Worm (Caenorhabditis elegans): Measurements from ENCODE around the gene ubh-4.

The ubh-4 gene

ce11 chrII:8016761-8017160 is 22.6 kb downstream of the ubh-4 start (continued):
- TF ChIP-seq dmd-9 (GFP tag; IDR thresholded peaks at IDR 0.05): no peak
- peak; percentile 44 for TF ChIP-seq mes-2 (tag; optimal IDR thresholded peaks at IDR 0.05; ENCODE audit: poor library complexity, severe bottlenecking)
- TF ChIP-seq nhr-76 (tag; optimal IDR thresholded peaks at IDR 0.05): peak; percentile 32
- TF ChIP-seq dpl-1 (GFP tag; optimal IDR thresholded peaks at IDR 0.05): peak; percentile 25
- TF ChIP-seq mdl-1 (tag; optimal IDR thresholded peaks at IDR 0.05): peak; percentile 86 to 96
- peak; percentile 31 for TF ChIP-seq hmg-1.1 (GFP tag; IDR thresholded peaks at IDR 0.05)
- peak; percentile 74 for TF ChIP-seq mep-1 (tag; optimal IDR thresholded peaks at IDR 0.05)
- TF ChIP-seq ama-1 (optimal IDR thresholded peaks at IDR 0.05): no peak
- TF ChIP-seq nhr-28 (tag; optimal IDR thresholded peaks at IDR 0.05): peak; percentile 87
- TF ChIP-seq php-3 (GFP tag; IDR thresholded peaks at IDR 0.05): 0 out of 2 replicates have a peak, but pooled peaks have one; percentile 54
- peak; percentile 6; the same call in 1 of the 2 replicates for TF ChIP-seq madf-9 (GFP tag; conservative IDR thresholded peaks at IDR 0.05)
- 0 out of 4 replicates have a peak, but pooled peaks of 1 of the 2 experiments have one; percentile 14 for TF ChIP-seq madf-5 (GFP tag; IDR thresholded peaks at IDR 0.05)
- peak in 1 of 2 experiments; percentile 99 for TF ChIP-seq unc-62 (GFP tag; optimal IDR thresholded peaks at IDR 0.05 in 1 of 2)
- no peak for TF ChIP-seq unc-62 (tag; optimal IDR thresholded peaks at IDR 0.05)
- TF ChIP-seq nhr-11 (tag; optimal IDR thresholded peaks at IDR 0.05): peak; percentile 23

ce11 chrII:8016167-8016566 is 23.2 kb downstream of the ubh-4 start:
- no peak for TF ChIP-seq tag-97 (GFP tag; IDR thresholded peaks at IDR 0.05)
- no peak for TF ChIP-seq lin-29 (GFP tag; IDR thresholded peaks at IDR 0.05)
- no peak for TF ChIP-seq cey-2 (tag; optimal IDR thresholded peaks at IDR 0.05; ENCODE audit: borderline replicate concordance, insufficient read depth)
- no peak for TF ChIP-seq ceh-28 (tag; optimal IDR thresholded peaks at IDR 0.05)
- TF ChIP-seq hlh-11 (tag; optimal IDR thresholded peaks at IDR 0.05): peak; percentile 80
- no peak for TF ChIP-seq Y75B8A.6 (GFP tag; IDR thresholded peaks at IDR 0.05)
- peak; percentile 15 for TF ChIP-seq mep-1 (tag; optimal IDR thresholded peaks at IDR 0.05)
- no peak for TF ChIP-seq madf-5 (GFP tag; IDR thresholded peaks at IDR 0.05)
- TF ChIP-seq spr-3 (GFP tag; optimal IDR thresholded peaks at IDR 0.05): no peak
- TF ChIP-seq mdt-29 (GFP tag; IDR thresholded peaks at IDR 0.05): 0 out of 2 replicates have a peak, but pooled peaks have one; percentile 27
- no peak for TF ChIP-seq gei-8 (GFP tag; optimal IDR thresholded peaks at IDR 0.05)
- no peak for TF ChIP-seq R02D3.7 (tag; optimal IDR thresholded peaks at IDR 0.05)
- no peak for TF ChIP-seq lin-15B (tag; optimal IDR thresholded peaks at IDR 0.05)
- no peak for TF ChIP-seq nhr-41 (GFP tag; IDR thresholded peaks at IDR 0.05)
- no peak for TF ChIP-seq ZK337.2 (GFP tag; IDR thresholded peaks at IDR 0.05)
- TF ChIP-seq mes-2 (tag; optimal IDR thresholded peaks at IDR 0.05; ENCODE audit: poor library complexity, severe bottlenecking): peak; percentile 61
- no peak for TF ChIP-seq dmd-9 (GFP tag; IDR thresholded peaks at IDR 0.05)
- TF ChIP-seq nhr-48 (tag; optimal IDR thresholded peaks at IDR 0.05): peak; percentile 70
- no peak for TF ChIP-seq ceh-44 (GFP tag; IDR thresholded peaks at IDR 0.05)
- TF ChIP-seq sdz-12 (GFP tag; optimal IDR thresholded peaks at IDR 0.05): no peak
- no peak for TF ChIP-seq nhr-6 (tag; optimal IDR thresholded peaks at IDR 0.05)
- no peak for TF ChIP-seq nhr-10 (tag; optimal IDR thresholded peaks at IDR 0.05)
- TF ChIP-seq egl-27 (tag; optimal IDR thresholded peaks at IDR 0.05): no peak
- no peak for TF ChIP-seq ztf-7 (tag; optimal IDR thresholded peaks at IDR 0.05)
- TF ChIP-seq attf-4 (tag; optimal IDR thresholded peaks at IDR 0.05): no peak
- TF ChIP-seq egl-43 (GFP tag; IDR thresholded peaks at IDR 0.05): peak; percentile 53; the same call in 1 of the 2 replicates
- TF ChIP-seq hif-1 (tag; optimal IDR thresholded peaks at IDR 0.05): no peak
- TF ChIP-seq daf-16 (GFP tag; optimal IDR thresholded peaks at IDR 0.05): peak in 1 of 2 experiments; percentile 39
- TF ChIP-seq daf-16 (tag; optimal IDR thresholded peaks at IDR 0.05): peak; percentile 20
- TF ChIP-seq mdl-1 (tag; optimal IDR thresholded peaks at IDR 0.05): peak; percentile 57 to 76
- no peak for TF ChIP-seq fkh-10 (GFP tag; optimal IDR thresholded peaks at IDR 0.05)
- TF ChIP-seq daf-8 (GFP tag; IDR thresholded peaks at IDR 0.05): no peak
- TF ChIP-seq F26F4.8 (GFP tag; conservative IDR thresholded peaks at IDR 0.05): no peak
- TF ChIP-seq ceh-20 (GFP tag; IDR thresholded peaks at IDR 0.05): no peak
- no peak for TF ChIP-seq zip-2 (tag; optimal IDR thresholded peaks at IDR 0.05)
- no peak for TF ChIP-seq unc-39 (tag; optimal IDR thresholded peaks at IDR 0.05)
- no peak for TF ChIP-seq ceh-82 (tag; optimal IDR thresholded peaks at IDR 0.05)
- TF ChIP-seq nhr-111 (GFP tag; optimal IDR thresholded peaks at IDR 0.05): no peak
- no peak for TF ChIP-seq duxl-1 (tag; optimal IDR thresholded peaks at IDR 0.05; ENCODE audit: poor library complexity)
- TF ChIP-seq ztf-11 (tag; optimal IDR thresholded peaks at IDR 0.05): no peak
- no peak for TF ChIP-seq nhr-237 (tag; optimal IDR thresholded peaks at IDR 0.05)

All from whole organism, L4 larva.